In the genomic region with DNA sequence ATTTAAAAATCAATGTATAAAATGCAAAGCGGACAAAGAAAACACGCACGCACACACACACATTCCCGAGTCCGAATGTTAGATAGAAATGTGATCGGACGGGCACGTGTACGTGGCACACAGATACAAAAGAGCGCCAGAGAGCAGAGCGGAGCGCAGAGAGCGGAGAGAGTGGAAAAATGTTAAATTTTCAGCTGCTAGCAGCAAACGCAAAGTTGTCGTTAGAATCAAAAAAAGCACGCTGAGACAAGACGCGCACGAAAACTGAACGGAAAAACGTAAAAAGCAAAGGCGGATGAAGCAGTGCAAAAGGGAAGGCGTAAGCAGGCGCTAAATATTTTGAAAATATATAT, we compare ENCODE assay signal across 1 fruit fly cellular context.
TF ChIP-seq lines count a peak whose summit lies in the region.

No protein-coding gene starts in this region.

TF ChIP-seq in whole organism, embryonic, 481 proteins besides CTCF, POLR2A, EP300 and RAD21 (continued from another document):
- peak; percentile 11 for TF ChIP-seq CG31365 (tag; optimal IDR thresholded peaks at IDR 0.05; lab: Kevin White, UChicago)
- TF ChIP-seq CG2712 (tag; optimal IDR thresholded peaks at IDR 0.05; lab: Kevin White, UChicago) = no peak
- TF ChIP-seq fd102C (GFP tag; optimal IDR thresholded peaks at IDR 0.05; lab: Kevin White, UChicago) = no peak
- no peak for TF ChIP-seq Bdp1 (GFP tag; optimal IDR thresholded peaks at IDR 0.05; lab: Kevin White, UChicago)
- no peak for TF ChIP-seq phol (tag; optimal IDR thresholded peaks at IDR 0.05; lab: Kevin White, UChicago)
- TF ChIP-seq gcm (GFP tag; optimal IDR thresholded peaks at IDR 0.05; lab: Kevin White, UChicago) = peak; percentile 41
- TF ChIP-seq dm (GFP tag; optimal IDR thresholded peaks at IDR 0.05; lab: Kevin White, UChicago) = no peak
